Worm (Caenorhabditis elegans) whole organism, mixed stage, embryonic: Measurements from ENCODE around the gene grd-16.

ENCODE experiments used
- lin-13 ChIP-seq: fragments of 150-350 bp; optimal IDR thresholded peaks from 2 replicates; lab custom pipeline; 2014; ENCODE audit warnings: missing biosample characterization, missing genetic modification characterization
- lin-32 ChIP-seq: fragments of 200-800 bp; sonication (Bioruptor generic); optimal IDR thresholded peaks from 2 replicates; lab custom pipeline; 2018; ENCODE audit warnings: mild to moderate bottlenecking, missing genetic modification characterization, missing compliant biosample characterization
- mep-1 ChIP-seq: fragments of 150-350 bp; optimal IDR thresholded peaks from 2 replicates; lab custom pipeline; 2017; ENCODE audit warnings: missing biosample characterization, missing genetic modification reagents, missing genetic modification characterization, inconsistent platforms
- nhr-12 ChIP-seq: fragments of 150-350 bp; optimal IDR thresholded peaks from 2 replicates; lab custom pipeline; 2014; ENCODE audit warnings: missing biosample characterization, missing genetic modification characterization
- nhr-28 ChIP-seq: fragments of 150-350 bp; optimal IDR thresholded peaks from 2 replicates; lab custom pipeline; 2014; ENCODE audit warnings: missing biosample characterization, missing genetic modification characterization
- pha-4 ChIP-seq: fragments of 150-350 bp; optimal IDR thresholded peaks from 2 replicates; lab custom pipeline; 2018; ENCODE audit warnings: missing biosample characterization, missing genetic modification reagents, missing genetic modification characterization
- snpc-4 ChIP-seq: fragments of 150-350 bp; optimal IDR thresholded peaks from 2 replicates; lab custom pipeline; 2014; ENCODE audit warnings: missing biosample characterization, missing genetic modification characterization
- ztf-11 ChIP-seq: fragments of 150-350 bp; optimal IDR thresholded peaks from 2 replicates; lab custom pipeline; 2014; ENCODE audit warnings: missing biosample characterization, missing genetic modification characterization

ce11 chrIV:2467378-2467777, 9.1 kb upstream of the grd-16 start, which contains the start of gene ilys-2:
- no peak for TF ChIP-seq snpc-4 (tag; lab: Kevin White, UChicago)
- TF ChIP-seq pha-4, result no peak
- TF ChIP-seq nhr-28 (tag; lab: Kevin White, UChicago), result no peak
- TF ChIP-seq ztf-11 (tag; lab: Kevin White, UChicago), result no peak
- TF ChIP-seq lin-13 (tag; lab: Kevin White, UChicago), result no peak
- TF ChIP-seq lin-32 (GFP tag; lab: Kevin White, UChicago), result no peak
- TF ChIP-seq nhr-12 (tag; lab: Kevin White, UChicago), result no peak
- TF ChIP-seq mep-1, result no peak
